Worm (Caenorhabditis elegans) whole organism, mixed stage, embryonic: ENCODE results near the gene W03C9.2.

ENCODE experiments used
- M03D4.4 ChIP-seq: sonication (generic microtip); optimal IDR thresholded peaks from 2 replicates; lab custom pipeline; 2017; ENCODE audit warnings: mild to moderate bottlenecking, missing genetic modification characterization, missing compliant biosample characterization
- bed-3 ChIP-seq: fragments of 200-800 bp; sonication (Bioruptor generic); optimal IDR thresholded peaks from 3 replicates; lab custom pipeline; 2018; ENCODE audit warnings: mild to moderate bottlenecking, missing genetic modification characterization, moderate library complexity, missing compliant biosample characterization
- blmp-1 ChIP-seq: fragments of 150-350 bp; optimal IDR thresholded peaks from 2 replicates; lab custom pipeline; 2014; ENCODE audit warnings: missing biosample characterization, missing genetic modification characterization
- ceh-39 ChIP-seq: fragments of 150-350 bp; optimal IDR thresholded peaks from 2 replicates; lab custom pipeline; 2014; ENCODE audit warnings: missing biosample characterization, missing genetic modification characterization
- ceh-43 ChIP-seq: fragments of 200-800 bp; sonication (Bioruptor generic); optimal IDR thresholded peaks from 2 replicates; lab custom pipeline; 2018; ENCODE audit warnings: mild to moderate bottlenecking, missing genetic modification characterization, moderate library complexity, missing compliant biosample characterization
- ceh-83 ChIP-seq: fragments of 200-800 bp; sonication (Bioruptor generic); optimal IDR thresholded peaks from 2 replicates; lab custom pipeline; 2018; ENCODE audit warnings: mild to moderate bottlenecking, missing genetic modification characterization, missing compliant biosample characterization
- ces-1 ChIP-seq: fragments of 150-350 bp; optimal IDR thresholded peaks from 2 replicates; lab custom pipeline; 2014; ENCODE audit warnings: missing biosample characterization, missing genetic modification reagents, missing genetic modification characterization
- cnd-1 ChIP-seq: fragments of 200-800 bp; sonication (Bioruptor generic); optimal IDR thresholded peaks from 2 replicates; lab custom pipeline; 2018; ENCODE audit warnings: mild to moderate bottlenecking, missing genetic modification characterization, missing compliant biosample characterization
- drap-1 ChIP-seq: fragments of 200-800 bp; sonication (Bioruptor generic); optimal IDR thresholded peaks from 3 replicates; lab custom pipeline; 2018; ENCODE audit warnings: mild to moderate bottlenecking, missing genetic modification characterization, missing compliant biosample characterization
- elt-1 ChIP-seq: sonication (generic microtip); optimal IDR thresholded peaks from 2 replicates; lab custom pipeline; 2017; ENCODE audit warnings: missing genetic modification characterization, mild to moderate bottlenecking, missing compliant biosample characterization, antibody characterized with exemption, moderate library complexity, borderline replicate concordance; ENCODE audit not compliant: insufficient read depth
- elt-3 ChIP-seq: fragments of 150-350 bp; optimal IDR thresholded peaks from 2 replicates; lab custom pipeline; 2014; ENCODE audit warnings: missing biosample characterization, missing genetic modification characterization
- flh-1 ChIP-seq: fragments of 200-800 bp; sonication (Bioruptor generic); optimal IDR thresholded peaks from 2 replicates; lab custom pipeline; 2018; ENCODE audit warnings: mild to moderate bottlenecking, missing genetic modification characterization, moderate library complexity, missing compliant biosample characterization
- ham-2 ChIP-seq: fragments of 200-800 bp; sonication (Bioruptor generic); optimal IDR thresholded peaks from 2 replicates; lab custom pipeline; 2018; ENCODE audit warnings: mild to moderate bottlenecking, missing genetic modification characterization, missing compliant biosample characterization
- hlh-1 ChIP-seq: fragments of 150-350 bp; optimal IDR thresholded peaks from 2 replicates; lab custom pipeline; 2014; ENCODE audit warnings: missing biosample characterization, missing genetic modification reagents, missing genetic modification characterization
- lin-13 ChIP-seq: fragments of 150-350 bp; optimal IDR thresholded peaks from 2 replicates; lab custom pipeline; 2014; ENCODE audit warnings: missing biosample characterization, missing genetic modification characterization
- lin-32 ChIP-seq: fragments of 200-800 bp; sonication (Bioruptor generic); optimal IDR thresholded peaks from 2 replicates; lab custom pipeline; 2018; ENCODE audit warnings: mild to moderate bottlenecking, missing genetic modification characterization, missing compliant biosample characterization
- lsy-2 ChIP-seq: fragments of 150-350 bp; optimal IDR thresholded peaks from 2 replicates; lab custom pipeline; 2014; ENCODE audit warnings: missing biosample characterization, missing genetic modification characterization
- mab-5 ChIP-seq: fragments of 150-350 bp; optimal IDR thresholded peaks from 2 replicates; lab custom pipeline; 2014; ENCODE audit warnings: missing biosample characterization, missing genetic modification characterization
- mep-1 ChIP-seq: fragments of 150-350 bp; optimal IDR thresholded peaks from 2 replicates; lab custom pipeline; 2017; ENCODE audit warnings: missing biosample characterization, missing genetic modification reagents, missing genetic modification characterization, inconsistent platforms
- mls-2 ChIP-seq: sonication (generic microtip); optimal IDR thresholded peaks from 2 replicates; lab custom pipeline; 2016; ENCODE audit warnings: mild to moderate bottlenecking, missing genetic modification characterization, moderate library complexity, missing compliant biosample characterization
- nhr-12 ChIP-seq: fragments of 150-350 bp; optimal IDR thresholded peaks from 2 replicates; lab custom pipeline; 2014; ENCODE audit warnings: missing biosample characterization, missing genetic modification characterization
- nhr-2 ChIP-seq: fragments of 150-350 bp; optimal IDR thresholded peaks from 2 replicates; lab custom pipeline; 2014; ENCODE audit warnings: missing biosample characterization, missing genetic modification characterization
- nhr-237 ChIP-seq: fragments of 150-350 bp; optimal IDR thresholded peaks from 2 replicates; lab custom pipeline; 2014; ENCODE audit warnings: missing biosample characterization, missing genetic modification characterization
- nhr-28 ChIP-seq: fragments of 150-350 bp; optimal IDR thresholded peaks from 2 replicates; lab custom pipeline; 2014; ENCODE audit warnings: missing biosample characterization, missing genetic modification characterization
- nhr-76 ChIP-seq: sonication (generic microtip); optimal IDR thresholded peaks from 2 replicates; lab custom pipeline; 2017; ENCODE audit warnings: missing biosample characterization, missing genetic modification characterization
- pha-4 ChIP-seq: fragments of 150-350 bp; optimal IDR thresholded peaks from 2 replicates; lab custom pipeline; 2018; ENCODE audit warnings: missing biosample characterization, missing genetic modification reagents, missing genetic modification characterization
- sem-2 ChIP-seq: fragments of 200-800 bp; sonication (Bioruptor generic); optimal IDR thresholded peaks from 2 replicates; lab custom pipeline; 2018; ENCODE audit warnings: mild to moderate bottlenecking, missing genetic modification characterization, missing compliant biosample characterization
- snpc-4 ChIP-seq: fragments of 150-350 bp; optimal IDR thresholded peaks from 2 replicates; lab custom pipeline; 2014; ENCODE audit warnings: missing biosample characterization, missing genetic modification characterization
- sptf-1 ChIP-seq: sonication (generic microtip); optimal IDR thresholded peaks from 2 replicates; lab custom pipeline; 2017; ENCODE audit warnings: mild to moderate bottlenecking, missing genetic modification characterization, moderate library complexity, missing compliant biosample characterization
- tbx-8 ChIP-seq: fragments of 200-800 bp; sonication (Bioruptor generic); optimal IDR thresholded peaks from 2 replicates; lab custom pipeline; 2018; ENCODE audit warnings: mild to moderate bottlenecking, missing genetic modification characterization, moderate library complexity, missing compliant biosample characterization
- unc-120 ChIP-seq: sonication (generic microtip); optimal IDR thresholded peaks from 2 replicates; lab custom pipeline; 2017; ENCODE audit warnings: missing genetic modification characterization, missing compliant biosample characterization; ENCODE audit not compliant: poor library complexity, severe bottlenecking
- unc-39 ChIP-seq: fragments of 150-350 bp; optimal IDR thresholded peaks from 2 replicates; lab custom pipeline; 2014; ENCODE audit warnings: missing biosample characterization, missing genetic modification characterization
- unc-62 ChIP-seq: fragments of 150-350 bp; optimal IDR thresholded peaks from 2 replicates; lab custom pipeline; 2014; ENCODE audit warnings: missing biosample characterization, missing genetic modification reagents, missing genetic modification characterization
- zip-8 ChIP-seq: fragments of 150-350 bp; optimal IDR thresholded peaks from 2 replicates; lab custom pipeline; 2014; ENCODE audit warnings: missing biosample characterization, missing genetic modification characterization
- ztf-11 ChIP-seq: fragments of 150-350 bp; optimal IDR thresholded peaks from 2 replicates; lab custom pipeline; 2014; ENCODE audit warnings: missing biosample characterization, missing genetic modification characterization

The W03C9.2 gene

ce11 chrII:11958793-11959574 is 3.2 kb upstream of the W03C9.2 start:
- TF ChIP-seq nhr-28 (tag; lab: Kevin White, UChicago) (no peak), bed-3 (peak; percentile 58), nhr-2 (tag; lab: Kevin White, UChicago) (no peak), mep-1 (tag; lab: Kevin White, UChicago) (no peak), ztf-11 (tag; lab: Kevin White, UChicago) (peak; percentile 35), mls-2 (tag; lab: Kevin White, UChicago) (peak; percentile 64), hlh-1 (no peak), snpc-4 (no peak), elt-1 (no peak), sem-2 (GFP tag; lab: Kevin White, UChicago) (peak; percentile 55), nhr-12 (no peak), nhr-76 (tag; lab: Kevin White, UChicago) (no peak), ceh-39 (tag; lab: Kevin White, UChicago) (no peak), cnd-1 (tag; lab: Kevin White, UChicago) (peak; percentile 83), mab-5 (tag; lab: Kevin White, UChicago) (no peak), nhr-237 (tag; lab: Kevin White, UChicago) (no peak), unc-120 (tag; lab: Kevin White, UChicago) (peak; percentile 9), ham-2 (GFP tag; lab: Kevin White, UChicago) (peak; percentile 57), ces-1 (GFP tag; lab: Kevin White, UChicago) (no peak), lin-32 (GFP tag; lab: Kevin White, UChicago) (peak; percentile 22), tbx-8 (GFP tag; lab: Kevin White, UChicago) (peak; percentile 39), M03D4.4 (tag; lab: Kevin White, UChicago) (peak; percentile 77), lsy-2 (tag; lab: Kevin White, UChicago) (peak; percentile 16), sptf-1 (peak; percentile 84), ceh-43 (GFP tag; lab: Kevin White, UChicago) (no peak), drap-1 (GFP tag; lab: Kevin White, UChicago) (peak; percentile 82), ceh-83 (GFP tag; lab: Kevin White, UChicago) (peak; percentile 87), flh-1 (GFP tag; lab: Kevin White, UChicago) (no peak), zip-8 (tag; lab: Kevin White, UChicago) (no peak), blmp-1 (tag; lab: Kevin White, UChicago) (no peak), pha-4 (tag; lab: Kevin White, UChicago) (no peak), lin-13 (tag; lab: Kevin White, UChicago) (peak; percentile 7)

DNA sequence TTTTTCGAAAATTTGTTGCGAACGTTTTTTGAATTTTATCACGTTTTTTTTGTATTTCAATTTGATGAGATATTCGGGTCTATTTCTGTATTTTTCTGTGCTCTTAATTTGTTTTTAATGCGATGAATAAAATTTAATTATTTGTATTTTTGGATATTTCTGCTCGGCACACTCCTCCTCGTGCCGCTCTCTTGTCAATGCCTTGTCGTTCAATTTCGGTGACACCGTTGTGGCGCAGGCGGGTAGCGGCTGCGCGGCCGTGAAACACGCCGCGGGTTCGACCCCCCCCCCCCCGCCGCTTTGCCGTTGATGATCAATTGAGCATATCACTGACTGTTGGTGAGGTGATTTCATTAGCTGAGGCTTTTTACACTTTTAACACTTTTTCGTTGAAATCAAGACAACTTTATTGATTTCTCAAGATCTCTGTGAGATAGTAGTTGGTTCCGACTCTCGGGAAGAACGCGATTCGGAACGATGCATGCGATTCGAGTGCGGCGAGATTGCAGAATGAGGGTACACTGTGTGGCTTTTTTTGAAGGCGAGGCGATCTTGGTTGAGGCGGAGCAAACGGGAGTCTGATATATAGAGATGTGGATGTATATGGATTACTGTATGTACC is 1.5 kb upstream of the W03C9.2 start:
- TF ChIP-seq zip-8 (tag; lab: Kevin White, UChicago) (no peak), mls-2 (tag; lab: Kevin White, UChicago) (peak; percentile 100), mab-5 (tag; lab: Kevin White, UChicago) (peak; percentile 39), lsy-2 (tag; lab: Kevin White, UChicago) (peak; percentile 68), elt-1 (peak; percentile 75), ceh-39 (tag; lab: Kevin White, UChicago) (no peak), nhr-12 (peak; percentile 57), nhr-28 (tag; lab: Kevin White, UChicago) (peak; percentile 77), M03D4.4 (tag; lab: Kevin White, UChicago) (peak; percentile 99), sptf-1 (peak; percentile 100), blmp-1 (tag; lab: Kevin White, UChicago) (peak; percentile 56), nhr-237 (tag; lab: Kevin White, UChicago) (peak; percentile 74), drap-1 (GFP tag; lab: Kevin White, UChicago) (peak; percentile 100), nhr-2 (tag; lab: Kevin White, UChicago) (no peak), unc-120 (tag; lab: Kevin White, UChicago) (peak; percentile 100), hlh-1 (peak; percentile 73), unc-62 (GFP tag; lab: Kevin White, UChicago) (peak; percentile 80), ztf-11 (tag; lab: Kevin White, UChicago) (peak; percentile 95), flh-1 (GFP tag; lab: Kevin White, UChicago) (peak; percentile 99), ces-1 (GFP tag; lab: Kevin White, UChicago) (peak; percentile 66), pha-4 (tag; lab: Kevin White, UChicago) (peak; percentile 84), lin-13 (tag; lab: Kevin White, UChicago) (peak; percentile 88), lin-32 (GFP tag; lab: Kevin White, UChicago) (peak; percentile 100), ham-2 (GFP tag; lab: Kevin White, UChicago) (peak; percentile 100), bed-3 (peak; percentile 99), cnd-1 (tag; lab: Kevin White, UChicago) (peak; percentile 99), sem-2 (GFP tag; lab: Kevin White, UChicago) (peak; percentile 99), ceh-43 (GFP tag; lab: Kevin White, UChicago) (peak; percentile 99), snpc-4 (no peak), mep-1 (tag; lab: Kevin White, UChicago) (peak; percentile 67), tbx-8 (GFP tag; lab: Kevin White, UChicago) (peak; percentile 100), unc-39 (tag; lab: Kevin White, UChicago) (peak; percentile 82), elt-3 (tag; lab: Kevin White, UChicago) (peak; percentile 60), nhr-76 (tag; lab: Kevin White, UChicago) (peak; percentile 63), ceh-83 (GFP tag; lab: Kevin White, UChicago) (peak; percentile 100)
